Worm (Caenorhabditis elegans) whole organism, L3 larva: Measurements from ENCODE around the gene F18H3.4.

Source experiments
- R02D3.7 ChIP-seq: fragments of 150-350 bp; optimal IDR thresholded peaks from 2 replicates; lab custom pipeline; 2014; ENCODE audit warnings: missing biosample characterization, missing genetic modification characterization
- ZK546.5 ChIP-seq: sonication (generic microtip); optimal IDR thresholded peaks from 2 replicates; lab custom pipeline; 2017; ENCODE audit warnings: missing biosample characterization, missing genetic modification characterization
- aly-2 ChIP-seq: fragments of 150-350 bp; optimal IDR thresholded peaks from 2 replicates; lab custom pipeline; 2014; ENCODE audit warnings: missing biosample characterization, missing genetic modification characterization
- ama-1 ChIP-seq: fragments of 150-350 bp; optimal IDR thresholded peaks from 2 replicates; lab custom pipeline; 2018
- ceh-28 ChIP-seq: fragments of 150-350 bp; optimal IDR thresholded peaks from 2 replicates; lab custom pipeline; 2014; ENCODE audit warnings: missing biosample characterization, missing genetic modification reagents, missing genetic modification characterization
- ceh-82 ChIP-seq: fragments of 150-350 bp; optimal IDR thresholded peaks from 2 replicates; lab custom pipeline; 2014; ENCODE audit warnings: missing biosample characterization, missing genetic modification characterization
- ceh-9 ChIP-seq: sonication (generic microtip); optimal IDR thresholded peaks from 2 replicates; lab custom pipeline; 2018; ENCODE audit warnings: missing biosample characterization, missing genetic modification characterization
- daf-12 ChIP-seq: fragments of 150-350 bp; optimal IDR thresholded peaks from 2 replicates; lab custom pipeline; 2014; ENCODE audit warnings: missing biosample characterization, missing genetic modification reagents, missing genetic modification characterization
- elt-1 ChIP-seq: fragments of 150-350 bp; optimal IDR thresholded peaks from 2 replicates; lab custom pipeline; 2014; ENCODE audit warnings: missing biosample characterization, missing genetic modification characterization
- elt-2 ChIP-seq: sonication (generic microtip); optimal IDR thresholded peaks from 2 replicates; lab custom pipeline; 2016; ENCODE audit warnings: missing genetic modification reagents, mild to moderate bottlenecking, missing genetic modification characterization, missing compliant biosample characterization
- elt-3 ChIP-seq, 3 experiments: fragments of 150-350 bp in 1 of 3; sonication (generic microtip) in 2 of 3; optimal IDR thresholded peaks; 2 replicates in 2 of 3; 4 replicates in 1 of 3; lab custom pipeline; 2014 to 2017; ENCODE audit warnings: missing biosample characterization in 3 of 3, missing genetic modification characterization in 3 of 3
- fkh-10 ChIP-seq: sonication (generic microtip); optimal IDR thresholded peaks from 2 replicates; lab custom pipeline; 2017; ENCODE audit warnings: missing biosample characterization, missing genetic modification reagents, missing genetic modification characterization
- fkh-2 ChIP-seq: fragments of 150-350 bp; optimal IDR thresholded peaks from 2 replicates; lab custom pipeline; 2014; ENCODE audit warnings: missing biosample characterization, missing genetic modification reagents, missing genetic modification characterization
- fos-1 ChIP-seq: fragments of 150-350 bp; optimal IDR thresholded peaks from 2 replicates; lab custom pipeline; 2014; ENCODE audit warnings: missing biosample characterization, missing genetic modification characterization
- hmg-11 ChIP-seq: sonication (generic microtip); optimal IDR thresholded peaks from 2 replicates; lab custom pipeline; 2016; ENCODE audit warnings: missing genetic modification characterization, missing compliant biosample characterization
- jun-1 ChIP-seq: fragments of 150-350 bp; optimal IDR thresholded peaks from 2 replicates; lab custom pipeline; 2014; ENCODE audit warnings: missing biosample characterization, missing genetic modification reagents, missing genetic modification characterization
- lin-15B ChIP-seq: fragments of 150-350 bp; optimal IDR thresholded peaks from 2 replicates; lab custom pipeline; 2014; ENCODE audit warnings: missing biosample characterization, missing genetic modification characterization
- lin-39 ChIP-seq: fragments of 150-350 bp; optimal IDR thresholded peaks from 2 replicates; lab custom pipeline; 2018; ENCODE audit warnings: missing biosample characterization, missing genetic modification reagents, missing genetic modification characterization
- mml-1 ChIP-seq: fragments of 150-350 bp; sonication (generic microtip); optimal IDR thresholded peaks from 3 replicates; lab custom pipeline; 2014; ENCODE audit warnings: missing biosample characterization, missing genetic modification characterization
- nfya-1 ChIP-seq: sonication (generic microtip); optimal IDR thresholded peaks from 2 replicates; lab custom pipeline; 2017; ENCODE audit warnings: missing genetic modification characterization, mild to moderate bottlenecking, missing compliant biosample characterization, antibody characterized with exemption, moderate library complexity; ENCODE audit not compliant: insufficient read depth
- nhr-11 ChIP-seq: fragments of 150-350 bp; optimal IDR thresholded peaks from 2 replicates; lab custom pipeline; 2014; ENCODE audit warnings: missing biosample characterization, missing genetic modification characterization
- nhr-12 ChIP-seq: fragments of 150-350 bp; optimal IDR thresholded peaks from 2 replicates; lab custom pipeline; 2014; ENCODE audit warnings: missing biosample characterization, missing genetic modification characterization
- nhr-23 ChIP-seq: fragments of 150-350 bp; optimal IDR thresholded peaks from 2 replicates; lab custom pipeline; 2014; ENCODE audit warnings: missing biosample characterization, missing genetic modification reagents, missing genetic modification characterization
- nhr-43 ChIP-seq: sonication (generic microtip); optimal IDR thresholded peaks from 2 replicates; lab custom pipeline; 2016; ENCODE audit warnings: mild to moderate bottlenecking, missing genetic modification characterization, missing compliant biosample characterization; ENCODE audit not compliant: poor library complexity, severe bottlenecking
- nhr-67 ChIP-seq: fragments of 150-350 bp; optimal IDR thresholded peaks from 2 replicates; lab custom pipeline; 2014; ENCODE audit warnings: missing biosample characterization, missing genetic modification characterization
- nhr-76 ChIP-seq: fragments of 150-350 bp; sonication (generic microtip); optimal IDR thresholded peaks from 5 replicates; lab custom pipeline; 2014; ENCODE audit warnings: missing biosample characterization, missing genetic modification characterization
- nhr-77 ChIP-seq: fragments of 150-350 bp; optimal IDR thresholded peaks from 2 replicates; lab custom pipeline; 2014; ENCODE audit warnings: missing biosample characterization, missing genetic modification characterization
- pha-4 ChIP-seq: fragments of 150-350 bp; optimal IDR thresholded peaks from 2 replicates; lab custom pipeline; 2014; ENCODE audit warnings: missing biosample characterization, missing genetic modification reagents, missing genetic modification characterization
- pqm-1 ChIP-seq: fragments of 150-350 bp; optimal IDR thresholded peaks from 2 replicates; lab custom pipeline; 2017; ENCODE audit warnings: missing biosample characterization, missing genetic modification characterization, inconsistent platforms
- snpc-4 ChIP-seq: fragments of 150-350 bp; optimal IDR thresholded peaks from 2 replicates; lab custom pipeline; 2014; ENCODE audit warnings: missing biosample characterization, missing genetic modification characterization
- unc-39 ChIP-seq: sonication (generic microtip); optimal IDR thresholded peaks from 4 replicates; lab custom pipeline; 2017; ENCODE audit warnings: missing biosample characterization, missing genetic modification characterization
- ztf-11 ChIP-seq: fragments of 150-350 bp; optimal IDR thresholded peaks from 2 replicates; lab custom pipeline; 2014; ENCODE audit warnings: missing biosample characterization, missing genetic modification characterization
- ztf-4 ChIP-seq: fragments of 150-350 bp; optimal IDR thresholded peaks from 2 replicates; lab custom pipeline; 2014; ENCODE audit warnings: missing biosample characterization, missing genetic modification characterization

Gene F18H3.4

ce11 chrX:13528630-13529138 is at the start of gene F18H3.4:
Gene F18H3.4 (plus strand): TSS chrX:13529088.
- no peak for TF ChIP-seq R02D3.7 (tag; lab: Kevin White, UChicago)
- peak; percentile 90 for TF ChIP-seq fos-1 (tag; lab: Kevin White, UChicago)
- peak; percentile 98 for TF ChIP-seq elt-2
- TF ChIP-seq nfya-1 (tag; lab: Kevin White, UChicago): peak; percentile 19
- TF ChIP-seq ceh-28 (tag; lab: Kevin White, UChicago): peak; percentile 30
- peak; percentile 65 for TF ChIP-seq pha-4 (tag; lab: Kevin White, UChicago)
- TF ChIP-seq nhr-43 (tag; lab: Kevin White, UChicago): peak; percentile 29
- peak; percentile 94 for TF ChIP-seq jun-1 (tag; lab: Kevin White, UChicago)
- TF ChIP-seq nhr-11 (tag; lab: Kevin White, UChicago): no peak
- peak in 1 of 3 experiments; percentile 27 for TF ChIP-seq elt-3 (tag; optimal IDR thresholded peaks at IDR 0.05; lab: Kevin White, UChicago)
- TF ChIP-seq nhr-12 (tag; lab: Kevin White, UChicago): no peak
- no peak for TF ChIP-seq daf-12 (tag; lab: Kevin White, UChicago)
- TF ChIP-seq unc-39 (tag; lab: Kevin White, UChicago): no peak
- TF ChIP-seq ztf-4 (tag; lab: Kevin White, UChicago): no peak
- TF ChIP-seq aly-2 (tag; lab: Kevin White, UChicago): no peak
- TF ChIP-seq nhr-77 (tag; lab: Kevin White, UChicago): no peak
- TF ChIP-seq ztf-11 (tag; lab: Kevin White, UChicago): no peak
- peak; percentile 99 for TF ChIP-seq pqm-1 (tag; lab: Kevin White, UChicago)
- TF ChIP-seq hmg-11 (tag; lab: Kevin White, UChicago): peak; percentile 20
- peak; percentile 34 for TF ChIP-seq nhr-23 (tag; lab: Kevin White, UChicago)
- no peak for TF ChIP-seq mml-1 (tag; lab: Kevin White, UChicago)
- no peak for TF ChIP-seq ama-1 (lab: Kevin White, UChicago)
- TF ChIP-seq, all 47 proteins: peak for 11

ce11 chrX:13481704-13482103 is 47.2 kb upstream of the F18H3.4 start, which contains the start of gene srd-50:
Gene srd-50 (minus strand): TSS chrX:13481804.
- TF ChIP-seq fkh-10 (GFP tag; lab: Kevin White, UChicago) (no peak), jun-1 (tag; lab: Kevin White, UChicago) (no peak), lin-15B (no peak), ZK546.5 (no peak), fkh-2 (no peak), nhr-12 (tag; lab: Kevin White, UChicago) (no peak), ztf-11 (tag; lab: Kevin White, UChicago) (no peak), unc-39 (tag; lab: Kevin White, UChicago) (no peak)

ce11 chrX:13484813-13485212 is 44.1 kb upstream of the F18H3.4 start, which contains the start of gene srd-51:
Gene srd-51 (minus strand): TSS chrX:13484913.
- TF ChIP-seq nhr-76 (no peak), pha-4 (tag; lab: Kevin White, UChicago) (no peak), snpc-4 (tag; lab: Kevin White, UChicago) (no peak), elt-2 (no peak), elt-1 (tag; lab: Kevin White, UChicago) (no peak), nhr-67 (no peak), ztf-4 (tag; lab: Kevin White, UChicago) (no peak)

- TF ChIP-seq nfya-1 (tag; lab: Kevin White, UChicago): peak; percentile 68
- TF ChIP-seq ceh-82 (tag; lab: Kevin White, UChicago): no peak
- no peak for TF ChIP-seq pha-4 (tag; lab: Kevin White, UChicago)
- peak; percentile 58 for TF ChIP-seq lin-39 (tag; lab: Kevin White, UChicago)
- TF ChIP-seq mml-1 (tag; lab: Kevin White, UChicago): no peak
- TF ChIP-seq hmg-11 (tag; lab: Kevin White, UChicago): peak; percentile 19
Measured at ce11 chrX:13493762-13494161, 35.1 kb upstream of the F18H3.4 start.

- TF ChIP-seq fkh-10 (GFP tag; lab: Kevin White, UChicago) (peak; percentile 93), nfya-1 (tag; lab: Kevin White, UChicago) (no peak), ceh-9 (tag; lab: Kevin White, UChicago) (no peak)
- TF ChIP-seq, all 47 proteins: peak for 1
Measured at ce11 chrX:13499098-13499497, 29.8 kb upstream of the F18H3.4 start.
